Worm (Caenorhabditis elegans): ENCODE measurements around the gene clec-57.

DNA sequence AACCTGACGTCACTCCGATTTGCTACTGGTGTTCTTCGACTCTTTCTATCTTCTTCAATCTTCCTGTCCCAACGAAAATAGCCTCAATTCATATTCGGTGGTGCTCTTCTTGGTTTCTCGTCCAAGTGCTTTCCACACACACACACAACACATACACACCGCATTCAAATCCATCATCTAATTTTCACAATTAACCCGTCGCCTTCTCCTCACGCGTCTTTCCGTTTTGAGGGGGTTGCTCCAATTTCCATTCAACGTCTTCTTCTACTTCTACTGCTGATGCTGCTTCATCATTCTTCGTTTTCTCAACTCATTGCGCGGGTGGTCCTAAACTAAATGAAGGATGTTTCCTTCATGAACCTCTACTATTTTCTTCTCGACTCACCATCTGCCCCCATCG is 22.1 kb downstream of the clec-57 start:
- TF ChIP-seq unc-39 (tag; optimal IDR thresholded peaks at IDR 0.05) (no peak), aly-2 (tag; optimal IDR thresholded peaks at IDR 0.05) (no peak), ama-1 (optimal IDR thresholded peaks at IDR 0.05) (no peak), daf-12 (tag; optimal IDR thresholded peaks at IDR 0.05) (no peak), unc-62 (GFP tag; optimal IDR thresholded peaks at IDR 0.05) (no peak), ztf-11 (tag; optimal IDR thresholded peaks at IDR 0.05) (no peak)
